Fruit fly (Drosophila melanogaster): ENCODE results near the gene anchor.

- TF ChIP-seq usp (GFP tag; optimal IDR thresholded peaks at IDR 0.05) = no peak
- no peak for TF ChIP-seq CG8478 (optimal IDR thresholded peaks at IDR 0.05)
Observed at dm6 chr3L:17647543-17647942, 25.9 kb downstream of the anchor start.

Data from whole organism.